Worm (Caenorhabditis elegans) whole organism, young adult: Measurements from ENCODE around the gene grl-6.

Experiments used
- B0019.2 ChIP-seq: fragments of 200-800 bp; sonication (Bioruptor generic); conservative IDR thresholded peaks from 2 replicates; pipeline ENCODE4 v1.3.6; 2022; ENCODE audit warnings: missing genetic modification reagents, missing genetic modification characterization, missing compliant biosample characterization
- C17E4.6 ChIP-seq: fragments of 200-800 bp; sonication (Bioruptor generic); IDR thresholded peaks from 2 replicates; pipeline ENCODE4 v1.3.6; 2022; ENCODE audit warnings: missing genetic modification reagents, missing genetic modification characterization, missing compliant biosample characterization
- F10E7.11 ChIP-seq: sonication (generic microtip); optimal IDR thresholded peaks from 2 replicates; lab custom pipeline; 2017; ENCODE audit warnings: mild to moderate bottlenecking, missing genetic modification characterization, moderate library complexity, missing compliant biosample characterization
- F22D6.2 ChIP-seq: sonication (generic microtip); optimal IDR thresholded peaks from 2 replicates; lab custom pipeline; 2016; ENCODE audit warnings: mild to moderate bottlenecking, missing genetic modification characterization, missing compliant biosample characterization
- K12H6.12 ChIP-seq: fragments of 200-800 bp; sonication (Bioruptor generic); optimal IDR thresholded peaks from 2 replicates; lab custom pipeline; 2018; ENCODE audit warnings: mild to moderate bottlenecking, missing genetic modification characterization, missing compliant biosample characterization
- T07F8.4 ChIP-seq: sonication (generic microtip); optimal IDR thresholded peaks from 2 replicates; lab custom pipeline; 2016; ENCODE audit warnings: mild to moderate bottlenecking, missing genetic modification characterization, moderate library complexity, missing compliant biosample characterization
- Y53G8AR.9 ChIP-seq: fragments of 200-800 bp; sonication (Bioruptor generic); conservative IDR thresholded peaks from 2 replicates; pipeline ENCODE4 v1.3.6; 2022; ENCODE audit warnings: missing genetic modification reagents, missing genetic modification characterization, missing compliant biosample characterization
- Y79H2A.3 ChIP-seq: fragments of 200-800 bp; sonication (Bioruptor generic); conservative IDR thresholded peaks from 2 replicates; pipeline ENCODE4 v1.3.6; 2022; ENCODE audit warnings: missing genetic modification reagents, missing genetic modification characterization, missing compliant biosample characterization
- akir-1 ChIP-seq: fragments of 200-800 bp; sonication (Bioruptor generic); optimal IDR thresholded peaks from 2 replicates; lab custom pipeline; 2018; ENCODE audit warnings: mild to moderate bottlenecking, missing genetic modification characterization, moderate library complexity, missing compliant biosample characterization
- attf-5 ChIP-seq: fragments of 200-800 bp; sonication (Bioruptor generic); optimal IDR thresholded peaks from 2 replicates; lab custom pipeline; 2018; ENCODE audit warnings: mild to moderate bottlenecking, missing genetic modification characterization, missing compliant biosample characterization
- ccch-3 ChIP-seq: fragments of 200-800 bp; sonication (Bioruptor generic); optimal IDR thresholded peaks from 2 replicates; lab custom pipeline; 2018; ENCODE audit warnings: mild to moderate bottlenecking, missing genetic modification characterization, missing compliant biosample characterization
- cebp-1 ChIP-seq, 2 experiments: fragments of 200-800 bp in 1 of 2; sonication (Bioruptor generic) in 1 of 2; sonication (generic microtip) in 1 of 2; IDR thresholded peaks in 1 of 2; optimal IDR thresholded peaks in 1 of 2; 2 replicates each; pipeline versions ENCODE4 v1.3.6 to Lab custom; 2017 to 2022; ENCODE audit warnings: missing compliant biosample characterization in 2 of 2, missing genetic modification characterization in 2 of 2, mild to moderate bottlenecking in 1 of 2, missing genetic modification reagents in 1 of 2, moderate library complexity in 1 of 2
- die-1 ChIP-seq: sonication (generic microtip); optimal IDR thresholded peaks from 2 replicates; lab custom pipeline; 2016; ENCODE audit warnings: missing genotype, mild to moderate bottlenecking, missing genetic modification characterization, missing compliant biosample characterization
- fkh-3 ChIP-seq: sonication (generic microtip); optimal IDR thresholded peaks from 2 replicates; lab custom pipeline; 2016; ENCODE audit warnings: mild to moderate bottlenecking, missing genetic modification characterization, missing compliant biosample characterization
- gei-17 ChIP-seq: fragments of 200-800 bp; sonication (Bioruptor generic); optimal IDR thresholded peaks from 2 replicates; lab custom pipeline; 2018; ENCODE audit warnings: mild to moderate bottlenecking, missing genetic modification characterization, missing compliant biosample characterization
- hlh-12 ChIP-seq: sonication (generic microtip); optimal IDR thresholded peaks from 2 replicates; lab custom pipeline; 2016; ENCODE audit warnings: missing genetic modification characterization, missing compliant biosample characterization
- hsf-1 ChIP-seq: fragments of 200-800 bp; sonication (Bioruptor generic); IDR thresholded peaks from 2 replicates; pipeline ENCODE4 v1.3.6; 2022; ENCODE audit warnings: missing genetic modification reagents, missing genetic modification characterization, missing compliant biosample characterization
- lin-54 ChIP-seq: fragments of 200-800 bp; sonication (Bioruptor generic); optimal IDR thresholded peaks from 2 replicates; lab custom pipeline; 2018; ENCODE audit warnings: mild to moderate bottlenecking, missing genetic modification characterization, missing compliant biosample characterization
- lir-1 ChIP-seq: fragments of 200-800 bp; sonication (Bioruptor generic); conservative IDR thresholded peaks from 2 replicates; pipeline ENCODE4 v1.3.6; 2022; ENCODE audit warnings: missing genetic modification reagents, missing genetic modification characterization, missing compliant biosample characterization
- mxl-1 ChIP-seq: sonication (generic microtip); optimal IDR thresholded peaks from 2 replicates; lab custom pipeline; 2016; ENCODE audit warnings: missing genetic modification characterization, missing compliant biosample characterization
- nfya-2 ChIP-seq: fragments of 200-800 bp; sonication (Bioruptor generic); IDR thresholded peaks from 2 replicates; pipeline ENCODE4 v1.3.6; 2022; ENCODE audit warnings: missing genetic modification reagents, missing genetic modification characterization, missing compliant biosample characterization
- nhr-27 ChIP-seq: fragments of 200-800 bp; sonication (Bioruptor generic); optimal IDR thresholded peaks from 2 replicates; lab custom pipeline; 2018; ENCODE audit warnings: mild to moderate bottlenecking, missing genetic modification characterization, moderate library complexity, missing compliant biosample characterization
- rcor-1 ChIP-seq: fragments of 200-800 bp; sonication (Bioruptor generic); IDR thresholded peaks from 2 replicates; pipeline ENCODE4 v1.3.6; 2022; ENCODE audit warnings: missing genetic modification reagents, missing genetic modification characterization, missing compliant biosample characterization
- snpc-1.3 ChIP-seq: sonication (generic microtip); optimal IDR thresholded peaks from 2 replicates; lab custom pipeline; 2017; ENCODE audit warnings: missing genetic modification characterization, mild to moderate bottlenecking, missing compliant biosample characterization, antibody characterized with exemption, moderate library complexity, missing genotype, missing genetic modification reagents; ENCODE audit not compliant: insufficient read depth
- snpc-3.4 ChIP-seq: sonication (generic microtip); optimal IDR thresholded peaks from 2 replicates; lab custom pipeline; 2017; ENCODE audit warnings: missing genetic modification characterization, mild to moderate bottlenecking, missing compliant biosample characterization, antibody characterized with exemption, moderate library complexity, missing genotype, missing genetic modification reagents
- tlf-1 ChIP-seq: fragments of 200-800 bp; sonication (Bioruptor generic); optimal IDR thresholded peaks from 2 replicates; lab custom pipeline; 2018; ENCODE audit warnings: mild to moderate bottlenecking, missing genetic modification characterization, missing compliant biosample characterization
- unc-130 ChIP-seq: sonication (generic microtip); optimal IDR thresholded peaks from 2 replicates; lab custom pipeline; 2016; ENCODE audit warnings: missing genetic modification reagents, missing genetic modification characterization, missing compliant biosample characterization
- xnd-1 ChIP-seq: sonication (generic microtip); optimal IDR thresholded peaks from 2 replicates; lab custom pipeline; 2016; ENCODE audit warnings: missing genotype, missing genetic modification reagents, missing genetic modification characterization, missing compliant biosample characterization
- zfh-2 ChIP-seq: fragments of 200-800 bp; sonication (Bioruptor generic); conservative IDR thresholded peaks from 2 replicates; pipeline ENCODE4 v1.3.6; 2022; ENCODE audit warnings: missing genetic modification reagents, missing genetic modification characterization, missing compliant biosample characterization
- ztf-28 ChIP-seq: fragments of 200-800 bp; sonication (Bioruptor generic); IDR thresholded peaks from 2 replicates; pipeline ENCODE4 v1.3.6; 2022; ENCODE audit warnings: missing genetic modification reagents, missing genetic modification characterization, missing compliant biosample characterization
- ztf-3 ChIP-seq: fragments of 200-800 bp; sonication (Bioruptor generic); optimal IDR thresholded peaks from 2 replicates; lab custom pipeline; 2018; ENCODE audit warnings: mild to moderate bottlenecking, missing genetic modification characterization, missing compliant biosample characterization
- ztf-6 ChIP-seq: fragments of 200-800 bp; sonication (Bioruptor generic); IDR thresholded peaks from 2 replicates; pipeline ENCODE4 v1.3.6; 2022; ENCODE audit warnings: missing genetic modification reagents, missing genetic modification characterization, missing compliant biosample characterization

grl-6 gene

ce11 chrX:6443373-6443772 lies 7.4 kb downstream of the grl-6 start, which contains the start of gene K10C2.7:
TSS of gene K10C2.7 (minus strand) at chrX:6443473.
- TF ChIP-seq rcor-1 (no peak), akir-1 (GFP tag; lab: Kevin White, UChicago) (no peak), T07F8.4 (no peak), F22D6.2 (tag; lab: Kevin White, UChicago) (no peak), Y79H2A.3 (GFP tag; lab: Robert Waterston, UW) (no peak), tlf-1 (GFP tag; lab: Kevin White, UChicago) (no peak), unc-130 (GFP tag; lab: Kevin White, UChicago) (no peak), nfya-2 (GFP tag; lab: Robert Waterston, UW) (no peak), lin-54 (GFP tag; lab: Kevin White, UChicago) (no peak), nhr-27 (tag; lab: Kevin White, UChicago) (no peak), hsf-1 (GFP tag; lab: Robert Waterston, UW) (no peak), cebp-1 (GFP tag; IDR thresholded peaks at IDR 0.05; lab: Robert Waterston, UW) (no peak), cebp-1 (tag; optimal IDR thresholded peaks at IDR 0.05; lab: Kevin White, UChicago) (no peak), Y53G8AR.9 (GFP tag; lab: Robert Waterston, UW) (no peak), snpc-1.3 (tag; lab: Kevin White, UChicago) (no peak), ccch-3 (no peak), hlh-12 (tag; lab: Kevin White, UChicago) (no peak), snpc-3.4 (tag; lab: Kevin White, UChicago) (no peak)

ce11 chrX:6440464-6440863 lies 10.3 kb downstream of the grl-6 start, which contains the start of gene K10C2.14:
TSS of gene K10C2.14 (minus strand) at chrX:6440564.
- no peak for TF ChIP-seq ztf-3
- TF ChIP-seq nfya-2 (GFP tag; lab: Robert Waterston, UW) = no peak
- no peak for TF ChIP-seq zfh-2
- no peak for TF ChIP-seq snpc-3.4 (tag; lab: Kevin White, UChicago)
- no peak for TF ChIP-seq attf-5
- no peak for TF ChIP-seq ccch-3
- no peak for TF ChIP-seq mxl-1 (tag; lab: Kevin White, UChicago)

ce11 chrX:6437545-6437944 lies 13.2 kb downstream of the grl-6 start, which contains the start of gene K10C2.8:
TSS of gene K10C2.8 (minus strand) at chrX:6437645.
- TF ChIP-seq C17E4.6 (GFP tag; lab: Robert Waterston, UW) (no peak), F10E7.11 (tag; lab: Kevin White, UChicago) (no peak), ztf-28 (GFP tag; lab: Robert Waterston, UW) (no peak), xnd-1 (no peak)

- TF ChIP-seq K12H6.12 = no peak
Measured at ce11 chrX:6435812-6436211, 14.9 kb downstream of the grl-6 start.

ce11 chrX:6433688-6434087 lies 17.1 kb downstream of the grl-6 start, which contains the start of gene K10C2.2:
TSS of gene K10C2.2 (minus strand) at chrX:6433788.
- no peak for TF ChIP-seq lir-1 (GFP tag; lab: Robert Waterston, UW)
- no peak for TF ChIP-seq fkh-3 (tag; lab: Kevin White, UChicago)
- TF ChIP-seq B0019.2 (GFP tag; lab: Robert Waterston, UW) = no peak
- no peak for TF ChIP-seq die-1
- no peak for TF ChIP-seq ztf-6 (GFP tag; lab: Robert Waterston, UW)
- TF ChIP-seq gei-17 (GFP tag; lab: Kevin White, UChicago) = no peak
